Worm (Caenorhabditis elegans) whole organism, mixed stage, embryonic: ENCODE data around the gene Y73F4A.2.

Experiments
- M03D4.4 ChIP-seq: sonication (generic microtip); optimal IDR thresholded peaks from 2 replicates; lab custom pipeline; 2017; ENCODE audit warnings: mild to moderate bottlenecking, missing genetic modification characterization, missing compliant biosample characterization
- bed-3 ChIP-seq: fragments of 200-800 bp; sonication (Bioruptor generic); optimal IDR thresholded peaks from 3 replicates; lab custom pipeline; 2018; ENCODE audit warnings: mild to moderate bottlenecking, missing genetic modification characterization, moderate library complexity, missing compliant biosample characterization
- blmp-1 ChIP-seq: fragments of 150-350 bp; optimal IDR thresholded peaks from 2 replicates; lab custom pipeline; 2014; ENCODE audit warnings: missing biosample characterization, missing genetic modification characterization
- ceh-39 ChIP-seq: fragments of 150-350 bp; optimal IDR thresholded peaks from 2 replicates; lab custom pipeline; 2014; ENCODE audit warnings: missing biosample characterization, missing genetic modification characterization
- ceh-83 ChIP-seq: fragments of 200-800 bp; sonication (Bioruptor generic); optimal IDR thresholded peaks from 2 replicates; lab custom pipeline; 2018; ENCODE audit warnings: mild to moderate bottlenecking, missing genetic modification characterization, missing compliant biosample characterization
- cnd-1 ChIP-seq: fragments of 200-800 bp; sonication (Bioruptor generic); optimal IDR thresholded peaks from 2 replicates; lab custom pipeline; 2018; ENCODE audit warnings: mild to moderate bottlenecking, missing genetic modification characterization, missing compliant biosample characterization
- drap-1 ChIP-seq: fragments of 200-800 bp; sonication (Bioruptor generic); optimal IDR thresholded peaks from 3 replicates; lab custom pipeline; 2018; ENCODE audit warnings: mild to moderate bottlenecking, missing genetic modification characterization, missing compliant biosample characterization
- elt-1 ChIP-seq: sonication (generic microtip); optimal IDR thresholded peaks from 2 replicates; lab custom pipeline; 2017; ENCODE audit warnings: missing genetic modification characterization, mild to moderate bottlenecking, missing compliant biosample characterization, antibody characterized with exemption, moderate library complexity, borderline replicate concordance; ENCODE audit not compliant: insufficient read depth
- flh-1 ChIP-seq: fragments of 200-800 bp; sonication (Bioruptor generic); optimal IDR thresholded peaks from 2 replicates; lab custom pipeline; 2018; ENCODE audit warnings: mild to moderate bottlenecking, missing genetic modification characterization, moderate library complexity, missing compliant biosample characterization
- ham-2 ChIP-seq: fragments of 200-800 bp; sonication (Bioruptor generic); optimal IDR thresholded peaks from 2 replicates; lab custom pipeline; 2018; ENCODE audit warnings: mild to moderate bottlenecking, missing genetic modification characterization, missing compliant biosample characterization
- hlh-1 ChIP-seq: fragments of 150-350 bp; optimal IDR thresholded peaks from 2 replicates; lab custom pipeline; 2014; ENCODE audit warnings: missing biosample characterization, missing genetic modification reagents, missing genetic modification characterization
- lin-32 ChIP-seq: fragments of 200-800 bp; sonication (Bioruptor generic); optimal IDR thresholded peaks from 2 replicates; lab custom pipeline; 2018; ENCODE audit warnings: mild to moderate bottlenecking, missing genetic modification characterization, missing compliant biosample characterization
- lsy-2 ChIP-seq: fragments of 150-350 bp; optimal IDR thresholded peaks from 2 replicates; lab custom pipeline; 2014; ENCODE audit warnings: missing biosample characterization, missing genetic modification characterization
- mab-5 ChIP-seq: fragments of 150-350 bp; optimal IDR thresholded peaks from 2 replicates; lab custom pipeline; 2014; ENCODE audit warnings: missing biosample characterization, missing genetic modification characterization
- nhr-12 ChIP-seq: fragments of 150-350 bp; optimal IDR thresholded peaks from 2 replicates; lab custom pipeline; 2014; ENCODE audit warnings: missing biosample characterization, missing genetic modification characterization
- nhr-2 ChIP-seq: fragments of 150-350 bp; optimal IDR thresholded peaks from 2 replicates; lab custom pipeline; 2014; ENCODE audit warnings: missing biosample characterization, missing genetic modification characterization
- nhr-237 ChIP-seq: fragments of 150-350 bp; optimal IDR thresholded peaks from 2 replicates; lab custom pipeline; 2014; ENCODE audit warnings: missing biosample characterization, missing genetic modification characterization
- nhr-28 ChIP-seq: fragments of 150-350 bp; optimal IDR thresholded peaks from 2 replicates; lab custom pipeline; 2014; ENCODE audit warnings: missing biosample characterization, missing genetic modification characterization
- sem-2 ChIP-seq: fragments of 200-800 bp; sonication (Bioruptor generic); optimal IDR thresholded peaks from 2 replicates; lab custom pipeline; 2018; ENCODE audit warnings: mild to moderate bottlenecking, missing genetic modification characterization, missing compliant biosample characterization
- sptf-1 ChIP-seq: sonication (generic microtip); optimal IDR thresholded peaks from 2 replicates; lab custom pipeline; 2017; ENCODE audit warnings: mild to moderate bottlenecking, missing genetic modification characterization, moderate library complexity, missing compliant biosample characterization
- tbx-8 ChIP-seq: fragments of 200-800 bp; sonication (Bioruptor generic); optimal IDR thresholded peaks from 2 replicates; lab custom pipeline; 2018; ENCODE audit warnings: mild to moderate bottlenecking, missing genetic modification characterization, moderate library complexity, missing compliant biosample characterization
- unc-120 ChIP-seq: sonication (generic microtip); optimal IDR thresholded peaks from 2 replicates; lab custom pipeline; 2017; ENCODE audit warnings: missing genetic modification characterization, missing compliant biosample characterization; ENCODE audit not compliant: poor library complexity, severe bottlenecking
- unc-39 ChIP-seq: fragments of 150-350 bp; optimal IDR thresholded peaks from 2 replicates; lab custom pipeline; 2014; ENCODE audit warnings: missing biosample characterization, missing genetic modification characterization
- zip-8 ChIP-seq: fragments of 150-350 bp; optimal IDR thresholded peaks from 2 replicates; lab custom pipeline; 2014; ENCODE audit warnings: missing biosample characterization, missing genetic modification characterization
- ztf-11 ChIP-seq: fragments of 150-350 bp; optimal IDR thresholded peaks from 2 replicates; lab custom pipeline; 2014; ENCODE audit warnings: missing biosample characterization, missing genetic modification characterization

Gene Y73F4A.2

ce11 chrIV:9000664-9001063 lies 42.5 kb downstream of the Y73F4A.2 start:
- no peak for TF ChIP-seq lsy-2 (tag; lab: Kevin White, UChicago)

ce11 chrIV:8994487-8994886 lies 48.7 kb downstream of the Y73F4A.2 start:
- no peak for TF ChIP-seq nhr-28
- no peak for TF ChIP-seq elt-1 (tag; lab: Kevin White, UChicago)
- no peak for TF ChIP-seq bed-3 (GFP tag; lab: Kevin White, UChicago)
- no peak for TF ChIP-seq nhr-237 (tag; lab: Kevin White, UChicago)
- no peak for TF ChIP-seq ceh-83
- TF ChIP-seq drap-1 (GFP tag; lab: Kevin White, UChicago): no peak
- TF ChIP-seq tbx-8 (GFP tag; lab: Kevin White, UChicago): no peak
- no peak for TF ChIP-seq sem-2 (GFP tag; lab: Kevin White, UChicago)
- TF ChIP-seq nhr-2 (tag; lab: Kevin White, UChicago): no peak
- no peak for TF ChIP-seq flh-1
- TF ChIP-seq hlh-1 (tag; lab: Kevin White, UChicago): no peak
- no peak for TF ChIP-seq nhr-12
- TF ChIP-seq blmp-1 (tag; lab: Kevin White, UChicago): no peak
- no peak for TF ChIP-seq ham-2 (GFP tag; lab: Kevin White, UChicago)
- no peak for TF ChIP-seq ceh-39 (tag; lab: Kevin White, UChicago)

ce11 chrIV:8992786-8993185 lies 50.4 kb downstream of the Y73F4A.2 start, which contains the start of gene mltn-12:
Gene mltn-12, plus strand, starts transcription at chrIV:8993086.
- TF ChIP-seq bed-3 (GFP tag; lab: Kevin White, UChicago): no peak
- TF ChIP-seq unc-120 (tag; lab: Kevin White, UChicago): no peak
- no peak for TF ChIP-seq lin-32 (GFP tag; lab: Kevin White, UChicago)
- TF ChIP-seq sem-2 (GFP tag; lab: Kevin White, UChicago): no peak
- TF ChIP-seq drap-1 (GFP tag; lab: Kevin White, UChicago): no peak
- no peak for TF ChIP-seq flh-1
- TF ChIP-seq mab-5 (tag; lab: Kevin White, UChicago): no peak
- TF ChIP-seq unc-39 (tag; lab: Kevin White, UChicago): no peak
- TF ChIP-seq hlh-1 (tag; lab: Kevin White, UChicago): no peak
- no peak for TF ChIP-seq M03D4.4 (tag; lab: Kevin White, UChicago)
- TF ChIP-seq ceh-83: no peak
- no peak for TF ChIP-seq nhr-237 (tag; lab: Kevin White, UChicago)
- TF ChIP-seq nhr-12: no peak
- no peak for TF ChIP-seq nhr-28
- TF ChIP-seq cnd-1 (tag; lab: Kevin White, UChicago): no peak
- no peak for TF ChIP-seq zip-8
- TF ChIP-seq sptf-1 (tag; lab: Kevin White, UChicago): no peak
- no peak for TF ChIP-seq ztf-11 (tag; lab: Kevin White, UChicago)
